Fruit fly (Drosophila melanogaster): ENCODE measurements around the gene CG9953.
A peak's percentile ranks its signal among the peaks of the same experiment; 100 is the strongest.

Gene CG9953

dm6 chr3L:6977391-6977790 is 7.9 kb downstream of the CG9953 start (continued):
- no peak for TF ChIP-seq CG12236 (GFP tag; optimal IDR thresholded peaks at IDR 0.05)
- no peak for TF ChIP-seq disco-r (GFP tag; optimal IDR thresholded peaks at IDR 0.05)
- TF ChIP-seq CG1602 (GFP tag; optimal IDR thresholded peaks at IDR 0.05) = peak; percentile 39
- TF ChIP-seq ttk (GFP tag; IDR thresholded peaks at IDR 0.05) = peak; percentile 58; the same call in 1 of the 2 replicates
- no peak for TF ChIP-seq Mes4 (GFP tag; optimal IDR thresholded peaks at IDR 0.05)
- TF ChIP-seq vvl (GFP tag; IDR thresholded peaks at IDR 0.05) = peak; percentile 86
- no peak for TF ChIP-seq CG7786 (GFP tag; optimal IDR thresholded peaks at IDR 0.05)
- peak; percentile 72 for TF ChIP-seq row (GFP tag; IDR thresholded peaks at IDR 0.05)
- peak; percentile 50 for TF ChIP-seq CG18599 (GFP tag; optimal IDR thresholded peaks at IDR 0.05)
- TF ChIP-seq grau (tag; optimal IDR thresholded peaks at IDR 0.05) = peak; percentile 5
- TF ChIP-seq Ssrp (tag; optimal IDR thresholded peaks at IDR 0.05) = peak; percentile 64
- TF ChIP-seq Lhr (GFP tag; optimal IDR thresholded peaks at IDR 0.05) = peak; percentile 3
- TF ChIP-seq bbx (GFP tag; IDR thresholded peaks at IDR 0.05; ENCODE audit: partially characterized antibody) = no peak
- peak; percentile 72 for TF ChIP-seq Ptx1 (GFP tag; IDR thresholded peaks at IDR 0.05)
- TF ChIP-seq E2f2 (GFP tag; IDR thresholded peaks at IDR 0.05) = peak; percentile 28; the same call in 1 of the 2 replicates
- no peak for TF ChIP-seq CG7963 (GFP tag; IDR thresholded peaks at IDR 0.05; ENCODE audit: partially characterized antibody)
- TF ChIP-seq bcd (GFP tag; optimal IDR thresholded peaks at IDR 0.05) = peak; percentile 59
- TF ChIP-seq unpg (GFP tag; optimal IDR thresholded peaks at IDR 0.05) = peak; percentile 70
- TF ChIP-seq CG12104 (GFP tag; optimal IDR thresholded peaks at IDR 0.05) = peak; percentile 46
- TF ChIP-seq Hr3 (GFP tag; optimal IDR thresholded peaks at IDR 0.05) = peak; percentile 29
- TF ChIP-seq bsh (GFP tag; optimal IDR thresholded peaks at IDR 0.05) = peak in 1 of 2 experiments; percentile 74
- TF ChIP-seq CG6654 (GFP tag; optimal IDR thresholded peaks at IDR 0.05) = no peak
- TF ChIP-seq CG2875 (GFP tag; optimal IDR thresholded peaks at IDR 0.05) = peak; percentile 51
- TF ChIP-seq cwo (GFP tag; optimal IDR thresholded peaks at IDR 0.05) = peak; percentile 43
- TF ChIP-seq crol (GFP tag; IDR thresholded peaks at IDR 0.05) = no peak; the same call in 1 of the 2 replicates
- peak; percentile 32; the same call in 1 of the 3 replicates for TF ChIP-seq Aef1 (GFP tag; IDR thresholded peaks at IDR 0.05)
- peak in 1 of 2 experiments; percentile 76 for TF ChIP-seq Hr51 (GFP tag; optimal IDR thresholded peaks at IDR 0.05)
- no peak for TF ChIP-seq exex (tag; optimal IDR thresholded peaks at IDR 0.05)
- TF ChIP-seq cas (GFP tag; IDR thresholded peaks at IDR 0.05) = 0 out of 2 replicates have a peak, but pooled peaks have one; percentile 7
- TF ChIP-seq Oli (tag; optimal IDR thresholded peaks at IDR 0.05) = peak; percentile 73
- peak; percentile 46 for TF ChIP-seq az2 (GFP tag; optimal IDR thresholded peaks at IDR 0.05)
- 0 out of 2 replicates have a peak, but pooled peaks have one; percentile 12 for TF ChIP-seq onecut (GFP tag; IDR thresholded peaks at IDR 0.05)
- peak; percentile 61 for TF ChIP-seq CG14710 (tag; optimal IDR thresholded peaks at IDR 0.05)
- peak; percentile 57 for TF ChIP-seq Fer1 (GFP tag; optimal IDR thresholded peaks at IDR 0.05)
- TF ChIP-seq CG7745 (tag; optimal IDR thresholded peaks at IDR 0.05) = no peak
- TF ChIP-seq ewg (GFP tag; optimal IDR thresholded peaks at IDR 0.05) = peak; percentile 45
- peak; percentile 41; the same call in 1 of the 2 replicates for TF ChIP-seq ap (GFP tag; IDR thresholded peaks at IDR 0.05)
- peak; percentile 32 for TF ChIP-seq CG18619 (GFP tag; optimal IDR thresholded peaks at IDR 0.05)
- peak; percentile 73 for TF ChIP-seq CG10979 (tag; optimal IDR thresholded peaks at IDR 0.05)
- TF ChIP-seq CG11085 (GFP tag; IDR thresholded peaks at IDR 0.05) = no peak
- peak; percentile 26 for TF ChIP-seq tap (tag; optimal IDR thresholded peaks at IDR 0.05)
- no peak for TF ChIP-seq pb (GFP tag; optimal IDR thresholded peaks at IDR 0.05)
- peak; percentile 43 for TF ChIP-seq trh (GFP tag; optimal IDR thresholded peaks at IDR 0.05)
- TF ChIP-seq kah (GFP tag; optimal IDR thresholded peaks at IDR 0.05) = peak; percentile 19
- TF ChIP-seq CG11695 (GFP tag; IDR thresholded peaks at IDR 0.05) = peak; percentile 70
- TF ChIP-seq prd (optimal IDR thresholded peaks at IDR 0.05) = no peak
- TF ChIP-seq prd (GFP tag; IDR thresholded peaks at IDR 0.05) = peak; percentile 72
- TF ChIP-seq Asciz (GFP tag; optimal IDR thresholded peaks at IDR 0.05) = peak; percentile 61
- TF ChIP-seq CG3847 (GFP tag; IDR thresholded peaks at IDR 0.05) = peak; percentile 19; the same call in 1 of the 2 replicates
- TF ChIP-seq CG18764 (GFP tag; optimal IDR thresholded peaks at IDR 0.05) = peak; percentile 23

Measured in whole organism, embryonic.